Comparison of ENCODE assay signal across 3 fruit fly cellular contexts in genomic region chr3L:18074988-18075387, dm6.
TF ChIP-seq lines count a peak whose summit lies in the region.

No protein-coding gene starts in this region.

- no peak for TF ChIP-seq CTCF in whole organism, embryonic (GFP tag; optimal IDR thresholded peaks at IDR 0.05; lab: Kevin White, UChicago)

TF ChIP-seq in whole organism, embryonic, 481 proteins besides CTCF, POLR2A, EP300 and RAD21:
- no peak for TF ChIP-seq CHES-1-like (GFP tag; optimal IDR thresholded peaks at IDR 0.05; lab: Kevin White, UChicago)
- TF ChIP-seq Trl (optimal IDR thresholded peaks at IDR 0.05; lab: Kevin White, UChicago), result peak in 1 of 2 experiments; percentile 3
- no peak for TF ChIP-seq Trl (GFP tag; optimal IDR thresholded peaks at IDR 0.05; lab: Kevin White, UChicago)
- TF ChIP-seq nom (GFP tag; optimal IDR thresholded peaks at IDR 0.05; lab: Kevin White, UChicago), result peak; percentile 33
- TF ChIP-seq bsh (GFP tag; optimal IDR thresholded peaks at IDR 0.05; lab: Kevin White, UChicago), result peak in 1 of 2 experiments; percentile 14
TF ChIP-seq in whole organism, embryonic: peak in this region for 3.

TF ChIP-seq in whole organism, prepupa, 60 proteins besides CTCF, POLR2A, EP300 and RAD21:
- TF ChIP-seq CG34406 (GFP tag; optimal IDR thresholded peaks at IDR 0.05; lab: Kevin White, UChicago), result no peak
- TF ChIP-seq CG10631 (GFP tag; optimal IDR thresholded peaks at IDR 0.05; lab: Kevin White, UChicago), result no peak
- no peak for TF ChIP-seq Eip93F (GFP tag; optimal IDR thresholded peaks at IDR 0.05; lab: Kevin White, UChicago)
- peak; percentile 25 for TF ChIP-seq CG6276 (GFP tag; optimal IDR thresholded peaks at IDR 0.05; lab: Kevin White, UChicago)
- no peak for TF ChIP-seq lz (GFP tag; optimal IDR thresholded peaks at IDR 0.05; lab: Kevin White, UChicago)
- TF ChIP-seq OdsH (GFP tag; optimal IDR thresholded peaks at IDR 0.05; lab: Kevin White, UChicago), result peak; percentile 2
- no peak for TF ChIP-seq Smox (GFP tag; optimal IDR thresholded peaks at IDR 0.05; lab: Kevin White, UChicago)
- no peak for TF ChIP-seq eg (GFP tag; IDR thresholded peaks at IDR 0.05; lab: Robert Waterston, UW)
- TF ChIP-seq CG32006 (GFP tag; optimal IDR thresholded peaks at IDR 0.05; lab: Kevin White, UChicago), result peak; percentile 1
- TF ChIP-seq Blimp-1 (GFP tag; optimal IDR thresholded peaks at IDR 0.05; lab: Kevin White, UChicago), result no peak
- TF ChIP-seq Lpt (GFP tag; optimal IDR thresholded peaks at IDR 0.05; lab: Kevin White, UChicago), result peak; percentile 17
- no peak for TF ChIP-seq fkh (GFP tag; optimal IDR thresholded peaks at IDR 0.05; lab: Kevin White, UChicago)
- no peak for TF ChIP-seq CG6808 (GFP tag; optimal IDR thresholded peaks at IDR 0.05; lab: Kevin White, UChicago)
- no peak for TF ChIP-seq Sox14 (GFP tag; optimal IDR thresholded peaks at IDR 0.05; lab: Kevin White, UChicago)
- peak; percentile 65 for TF ChIP-seq Eip78C (GFP tag; lab: Kevin White, UChicago)
- no peak for TF ChIP-seq pdm3 (GFP tag; optimal IDR thresholded peaks at IDR 0.05; lab: Kevin White, UChicago)
- peak; percentile 32 for TF ChIP-seq CG3919 (GFP tag; optimal IDR thresholded peaks at IDR 0.05; lab: Kevin White, UChicago)
- TF ChIP-seq CG15336 (GFP tag; IDR thresholded peaks at IDR 0.05; lab: Robert Waterston, UW), result peak; percentile 33
- TF ChIP-seq CG11294 (GFP tag; IDR thresholded peaks at IDR 0.05; lab: Robert Waterston, UW), result no peak
- no peak for TF ChIP-seq dsx (GFP tag; optimal IDR thresholded peaks at IDR 0.05; lab: Kevin White, UChicago; ENCODE audit: poor library complexity, severe bottlenecking)
- TF ChIP-seq CG6792 (GFP tag; optimal IDR thresholded peaks at IDR 0.05; lab: Kevin White, UChicago), result no peak
- peak; percentile 1 for TF ChIP-seq Eip75B (GFP tag; optimal IDR thresholded peaks at IDR 0.05; lab: Kevin White, UChicago)
- no peak for TF ChIP-seq Ets21C (GFP tag; optimal IDR thresholded peaks at IDR 0.05; lab: Kevin White, UChicago)
- peak; percentile 35; the same call in 1 of the 3 replicates for TF ChIP-seq CG8119 (GFP tag; IDR thresholded peaks at IDR 0.05; lab: Robert Waterston, UW)
- TF ChIP-seq CG10669 (GFP tag; optimal IDR thresholded peaks at IDR 0.05; lab: Kevin White, UChicago), result peak; percentile 43
- TF ChIP-seq net (GFP tag; optimal IDR thresholded peaks at IDR 0.05; lab: Kevin White, UChicago), result peak; percentile 3
- TF ChIP-seq CG9139 (GFP tag; optimal IDR thresholded peaks at IDR 0.05; lab: Kevin White, UChicago), result no peak
- no peak for TF ChIP-seq Hr38 (GFP tag; optimal IDR thresholded peaks at IDR 0.05; lab: Kevin White, UChicago)
- TF ChIP-seq Hr39 (GFP tag; optimal IDR thresholded peaks at IDR 0.05; lab: Kevin White, UChicago), result no peak
- TF ChIP-seq CG4318 (GFP tag; optimal IDR thresholded peaks at IDR 0.05; lab: Kevin White, UChicago), result no peak
- TF ChIP-seq Hr4 (GFP tag; optimal IDR thresholded peaks at IDR 0.05; lab: Kevin White, UChicago), result peak; percentile 28
- TF ChIP-seq topi (GFP tag; optimal IDR thresholded peaks at IDR 0.05; lab: Kevin White, UChicago), result no peak
- TF ChIP-seq CG8319 (GFP tag; optimal IDR thresholded peaks at IDR 0.05; lab: Kevin White, UChicago), result no peak
- TF ChIP-seq vri (GFP tag; optimal IDR thresholded peaks at IDR 0.05; lab: Kevin White, UChicago), result no peak
- TF ChIP-seq achi (GFP tag; optimal IDR thresholded peaks at IDR 0.05; lab: Kevin White, UChicago), result peak; percentile 20
- no peak for TF ChIP-seq Met (GFP tag; optimal IDR thresholded peaks at IDR 0.05; lab: Kevin White, UChicago)
TF ChIP-seq in whole organism, prepupa: peak in this region for 13.

TF ChIP-seq in whole organism, pupa, 21 proteins besides CTCF, POLR2A, EP300 and RAD21:
- TF ChIP-seq D1 (tag; optimal IDR thresholded peaks at IDR 0.05; lab: Kevin White, UChicago), result peak; percentile 45
- peak; percentile 76 for TF ChIP-seq EcR (GFP tag; optimal IDR thresholded peaks at IDR 0.05; lab: Kevin White, UChicago)
- TF ChIP-seq CG8301 (tag; optimal IDR thresholded peaks at IDR 0.05; lab: Kevin White, UChicago), result peak; percentile 8
- 0 out of 2 replicates have a peak, but pooled peaks have one; percentile 16 for TF ChIP-seq CG12605 (GFP tag; IDR thresholded peaks at IDR 0.05; lab: Robert Waterston, UW)
- no peak for TF ChIP-seq CG10348 (GFP tag; IDR thresholded peaks at IDR 0.05; lab: Robert Waterston, UW)
- TF ChIP-seq CG32121 (GFP tag; IDR thresholded peaks at IDR 0.05; lab: Robert Waterston, UW), result no peak
TF ChIP-seq in whole organism, pupa: peak in this region for 4.

Comparison
In these comparisons a context has a peak if more than half of its experiments do, and no peak if none do; other contexts are left out.
1. Of the 7 proteins assayed by ChIP-seq in both whole organism, embryonic and whole organism, prepupa: peak only in whole organism, embryonic: none; only in whole organism, prepupa: Lpt; in both: none; in neither: 6.